Worm (Caenorhabditis elegans): Measurements from ENCODE around the gene cua-1.
"Not testable (repeated sequence)": the region's sequence is repeated elsewhere in the genome, so short reads cannot be mapped to it uniquely, and the experiment has no call there.

The cua-1 gene

DNA sequence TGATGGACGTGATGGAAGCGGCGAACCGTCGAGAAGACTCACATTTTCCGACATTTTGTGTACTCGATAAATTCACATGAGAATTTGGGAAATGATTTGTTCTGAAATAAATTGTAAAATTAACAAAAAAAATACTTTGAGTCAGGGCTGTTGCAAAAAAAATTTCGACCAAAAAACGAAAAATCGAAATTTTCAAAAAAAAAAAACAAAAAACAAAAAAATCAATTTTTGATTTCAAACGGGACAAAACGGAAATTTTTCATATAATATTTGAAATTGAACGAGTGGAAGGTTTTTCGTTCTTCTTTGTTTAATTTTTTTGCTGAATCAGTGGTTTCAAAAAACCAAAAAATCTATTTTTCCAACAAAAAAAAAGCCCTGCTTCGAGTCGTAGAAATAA, at the start of gene cua-1:
Gene cua-1 (minus strand): TSS at position 101 of the 400 bp plus-strand sequence.
- no peak for TF ChIP-seq unc-62 (GFP tag; optimal IDR thresholded peaks at IDR 0.05)

ce11 chrIII:13503379-13503778, 48.3 kb upstream of the cua-1 start, which contains the start of gene T28A8.4:
Gene T28A8.4 (plus strand): TSS chrIII:13503679.
- no peak for TF ChIP-seq unc-62 (GFP tag; optimal IDR thresholded peaks at IDR 0.05)

DNA sequence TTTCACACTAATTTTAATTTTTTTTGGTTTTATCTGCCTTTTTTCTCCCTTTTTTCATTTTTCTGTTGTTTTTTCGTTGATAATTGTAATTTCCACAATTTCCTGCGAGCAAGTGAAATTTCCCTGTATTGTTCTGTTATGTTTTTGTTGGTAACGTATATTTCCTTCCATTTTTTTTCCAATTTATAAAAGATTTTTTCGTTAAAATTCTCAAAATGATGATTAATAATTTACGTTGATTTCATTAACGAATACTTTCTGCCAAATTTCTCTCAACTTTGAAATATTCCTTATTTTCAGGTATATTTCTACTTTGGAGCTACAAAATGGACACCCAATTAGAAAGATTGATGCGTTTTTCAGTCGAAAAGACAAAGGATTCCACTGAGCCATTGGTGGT, 47.4 kb upstream of the cua-1 start, which contains the start of gene T28A8.8:
Gene T28A8.8 (plus strand): TSS at position 301 of the 400 bp plus-strand sequence.
- no peak for TF ChIP-seq unc-62 (GFP tag; optimal IDR thresholded peaks at IDR 0.05)

DNA sequence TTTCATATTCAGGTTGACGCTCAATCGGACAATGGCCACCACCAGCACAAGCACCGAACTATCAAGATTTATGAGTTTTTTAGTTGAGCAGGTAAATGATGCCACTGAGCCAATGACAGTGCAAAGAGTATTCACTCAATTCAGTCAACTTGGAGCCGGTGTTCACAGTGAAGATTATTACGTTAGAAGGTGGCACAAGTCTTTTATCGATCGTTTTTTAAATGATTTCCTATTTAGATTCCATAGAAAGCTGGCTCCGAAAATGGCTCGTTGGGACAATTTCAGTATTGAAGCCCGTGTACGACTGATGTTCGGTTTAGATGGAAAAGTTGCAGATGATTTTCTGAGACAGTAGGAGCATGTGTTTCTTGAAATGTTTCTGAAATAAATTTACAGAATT, 46.5 kb upstream of the cua-1 start, which contains the start of gene T28A8.5:
Gene T28A8.5 (plus strand): TSS at position 32 of the 400 bp plus-strand sequence.
- TF ChIP-seq unc-62 (GFP tag; optimal IDR thresholded peaks at IDR 0.05) = no peak

DNA sequence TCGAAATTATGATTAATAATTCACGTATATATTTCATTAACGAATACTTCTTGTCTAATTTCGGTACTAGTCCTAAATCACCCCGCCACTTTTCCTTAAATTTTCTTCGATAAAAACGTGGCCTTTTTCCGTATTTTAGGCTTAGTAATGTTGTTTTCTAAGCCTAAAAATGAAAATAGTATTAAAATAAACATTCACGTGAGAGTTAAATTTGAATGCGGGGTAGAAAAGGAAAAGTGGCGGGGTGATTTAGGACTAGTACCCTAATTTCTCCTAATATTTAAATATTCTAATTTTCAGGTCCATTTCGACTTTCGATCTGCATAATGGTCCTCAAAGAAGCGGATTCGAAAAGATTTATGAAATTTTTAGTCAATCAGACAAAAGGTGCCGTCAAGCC, 43.8 kb upstream of the cua-1 start, which contains the start of gene T28A8.6:
Gene T28A8.6 (plus strand): TSS at position 301 of the 400 bp plus-strand sequence.
- not testable (repeated sequence) for TF ChIP-seq unc-62 (GFP tag; optimal IDR thresholded peaks at IDR 0.05)

DNA sequence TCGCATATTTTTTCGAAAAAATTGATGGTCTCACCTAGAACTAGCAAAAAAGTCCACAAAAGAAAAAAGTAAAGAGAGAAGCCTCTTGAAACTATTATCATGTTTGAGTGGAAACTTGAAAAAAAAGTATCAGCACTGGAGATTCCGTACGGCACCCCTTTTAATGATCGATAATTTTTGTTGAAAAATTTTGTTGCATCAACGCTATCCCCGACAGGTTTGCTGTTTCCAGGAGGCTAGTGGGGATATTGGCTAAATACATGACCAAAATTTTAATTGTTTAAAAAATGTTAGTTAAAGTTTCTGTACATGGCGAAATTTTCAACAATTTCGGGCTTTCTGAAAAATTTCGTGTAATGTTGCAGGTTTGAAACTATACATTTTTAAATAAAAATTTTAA, 40.5 kb upstream of the cua-1 start, which contains the start of gene T28A8.2:
Gene T28A8.2 (minus strand): TSS at position 101 of the 400 bp plus-strand sequence.
- TF ChIP-seq unc-62 (GFP tag; optimal IDR thresholded peaks at IDR 0.05) = no peak

ce11 chrIII:13492377-13492776, 37.3 kb upstream of the cua-1 start, which contains the start of gene twk-40:
Gene twk-40 (minus strand): TSS chrIII:13492477.
- TF ChIP-seq unc-62 (GFP tag; optimal IDR thresholded peaks at IDR 0.05) = no peak

- no peak for TF ChIP-seq unc-62 (GFP tag; optimal IDR thresholded peaks at IDR 0.05)
Observed at ce11 chrIII:13484024-13484423, 28.9 kb upstream of the cua-1 start, which contains the start of gene acc-4. Gene acc-4 (minus strand): TSS chrIII:13484124.

- TF ChIP-seq unc-62 (GFP tag; optimal IDR thresholded peaks at IDR 0.05) = no peak
Observed at ce11 chrIII:13476682-13477081, 21.6 kb upstream of the cua-1 start, which contains the start of gene T27E9.6. Gene T27E9.6 (minus strand): TSS chrIII:13476782.

- TF ChIP-seq unc-62 (GFP tag; optimal IDR thresholded peaks at IDR 0.05) = no peak
Observed at ce11 chrIII:13474482-13474881, 19.4 kb upstream of the cua-1 start.

DNA sequence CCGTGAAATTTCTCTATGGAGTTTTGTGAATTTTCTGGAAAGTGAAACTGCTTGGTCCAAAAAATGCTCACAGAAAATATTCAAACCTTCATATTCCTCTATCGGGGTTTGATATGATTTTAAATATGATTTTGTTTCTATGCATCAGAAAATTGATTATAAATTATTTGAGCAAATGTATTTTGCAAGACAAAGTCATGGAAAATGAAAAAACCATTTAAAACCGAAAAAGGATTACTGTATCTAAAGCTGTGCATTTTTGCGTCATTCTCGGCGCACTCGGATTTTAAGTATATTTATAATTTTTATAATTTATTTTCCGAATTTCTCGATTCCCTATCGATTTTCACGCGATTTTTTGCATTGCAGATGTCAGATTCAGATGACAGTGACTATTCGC, 16.4 kb upstream of the cua-1 start, which contains the start of gene pssy-2:
Gene pssy-2 (plus strand): TSS at position 301 of the 400 bp plus-strand sequence.
- TF ChIP-seq unc-62 (GFP tag; optimal IDR thresholded peaks at IDR 0.05) = no peak

DNA sequence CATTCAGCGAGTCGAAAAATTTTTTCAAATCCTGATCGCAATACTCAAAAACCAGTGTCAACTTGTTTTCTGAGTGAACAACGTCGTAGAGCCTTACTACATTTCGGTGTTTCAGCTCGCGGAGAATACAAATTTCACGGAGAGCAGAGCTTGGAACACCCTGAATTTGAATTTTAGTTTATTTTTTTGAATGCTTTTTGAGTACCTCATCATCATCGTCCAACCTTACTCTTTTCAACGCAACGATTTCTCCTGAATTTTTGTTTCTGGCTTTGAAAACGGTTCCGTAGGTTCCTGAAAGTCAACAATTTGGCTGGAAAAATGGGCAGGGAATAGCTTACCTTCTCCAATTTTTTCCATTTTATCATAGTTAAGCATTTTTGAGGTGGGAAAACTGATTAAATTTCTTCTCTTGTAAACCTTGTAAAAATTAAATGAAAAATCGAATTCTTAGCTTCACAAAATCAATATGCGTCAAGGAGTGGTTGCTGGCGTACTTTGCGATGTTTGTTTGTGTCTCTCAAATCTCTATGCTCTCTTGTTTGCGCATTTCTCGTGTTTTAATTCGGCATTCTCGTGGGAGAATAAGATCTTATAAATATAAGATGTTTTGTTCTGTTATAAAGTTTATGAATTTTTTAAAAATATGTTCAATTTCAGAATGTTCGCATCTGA, 10.9 kb upstream of the cua-1 start, which contains the start of gene cdk-5:
Gene cdk-5 (minus strand): TSS at position 425 of the 675 bp plus-strand sequence.
- no peak for TF ChIP-seq unc-62 (GFP tag; optimal IDR thresholded peaks at IDR 0.05)

DNA sequence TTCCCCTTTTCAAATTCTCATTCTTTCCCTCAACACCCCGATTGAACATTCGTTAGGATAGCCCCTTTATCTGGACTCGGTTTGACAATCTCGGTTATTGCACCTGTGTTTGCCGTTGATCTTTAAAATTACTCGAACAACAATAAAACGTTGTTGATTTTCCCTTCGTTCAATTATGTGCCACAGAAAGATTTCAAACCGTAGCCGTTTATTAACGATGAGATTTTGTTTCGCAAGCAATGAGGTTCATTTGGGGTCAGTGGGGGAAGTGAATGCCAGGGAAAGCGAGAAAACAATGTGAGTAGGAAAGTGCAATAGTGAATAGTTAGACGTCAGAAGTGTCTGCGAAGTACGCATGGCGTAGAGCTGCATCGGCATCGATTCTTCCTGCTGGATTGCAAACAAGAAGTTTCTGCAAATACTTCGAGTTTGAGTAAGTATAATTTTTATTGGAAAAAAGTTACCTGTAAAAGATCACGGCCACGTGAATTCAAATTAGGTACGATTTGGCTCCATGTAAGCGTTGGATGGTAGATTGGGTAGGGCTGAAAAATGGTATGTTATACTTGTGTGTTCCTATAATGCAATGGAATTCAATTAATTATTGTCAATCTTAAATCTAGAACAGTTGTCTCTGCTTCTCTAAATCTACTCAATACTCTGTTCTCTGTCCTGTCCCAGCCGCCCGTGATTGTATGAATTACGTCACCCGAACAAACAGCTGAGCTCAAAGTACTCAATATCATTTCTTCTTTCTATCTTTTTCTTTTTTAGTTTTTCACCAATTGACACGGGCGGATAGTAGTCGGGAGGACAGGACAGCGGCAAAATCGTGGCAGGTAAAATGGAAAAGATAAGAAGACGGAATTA, 9.6 kb upstream of the cua-1 start, which contains the start of gene kel-3:
Gene kel-3 (plus strand): TSS at position 328 of the 870 bp plus-strand sequence.
- TF ChIP-seq unc-62 (GFP tag; optimal IDR thresholded peaks at IDR 0.05) = no peak

ce11 chrIII:13462965-13463783, 8.1 kb upstream of the cua-1 start, which contains the start of gene ant-1.1:
Gene ant-1.1 (plus strand): TSS chrIII:13463163.
- TF ChIP-seq unc-62 (GFP tag; optimal IDR thresholded peaks at IDR 0.05) = no peak

- no peak for TF ChIP-seq unc-62 (GFP tag; optimal IDR thresholded peaks at IDR 0.05)
Observed at ce11 chrIII:13462138-13462634, 7.1 kb upstream of the cua-1 start, which contains the start of the genes abcf-2 and T27E9.2. Gene abcf-2 (minus strand): TSS chrIII:13462238. Gene T27E9.2 (minus strand): TSS chrIII:13462584.
